Fruit fly (Drosophila melanogaster) whole organism, embryonic: ENCODE measurements around the gene CG11674.

Experiments used
- Asciz ChIP-seq: fragments of 200-800 bp; sonication (Bioruptor generic); optimal IDR thresholded peaks from 2 replicates; lab custom pipeline; 2017; ENCODE audit warnings: missing biosample characterization, mild to moderate bottlenecking, missing genetic modification characterization, missing genetic modification reagents
- B-H1 ChIP-seq: fragments of 200-800 bp; sonication (Bioruptor generic); IDR thresholded peaks from 3 replicates; pipeline ENCODE4 v1.3.6; 2022; ENCODE audit warnings: missing biosample characterization, missing genetic modification characterization
- CG10654 ChIP-seq: fragments of 200-800 bp; sonication (Bioruptor generic); optimal IDR thresholded peaks from 2 replicates; lab custom pipeline; 2016; ENCODE audit warnings: missing biosample characterization, missing genetic modification characterization
- CG10979 ChIP-seq: fragments of 200-800 bp; sonication (Bioruptor generic); optimal IDR thresholded peaks from 2 replicates; lab custom pipeline; 2018; ENCODE audit warnings: missing biosample characterization, mild to moderate bottlenecking, missing genetic modification characterization, moderate library complexity
- CG11723 ChIP-seq: fragments of 200-800 bp; sonication (Bioruptor generic); optimal IDR thresholded peaks from 2 replicates; lab custom pipeline; 2017; ENCODE audit warnings: missing biosample characterization, mild to moderate bottlenecking, missing genetic modification characterization
- CG12236 ChIP-seq: fragments of 200-800 bp; sonication (Bioruptor generic); optimal IDR thresholded peaks from 2 replicates; lab custom pipeline; 2016; ENCODE audit warnings: missing biosample characterization, missing genetic modification characterization
- CG12391 ChIP-seq: fragments of 200-800 bp; sonication (Bioruptor generic); optimal IDR thresholded peaks from 3 replicates; lab custom pipeline; 2018; ENCODE audit warnings: missing biosample characterization, mild to moderate bottlenecking, missing genetic modification characterization, moderate library complexity
- CG12769 ChIP-seq: fragments of 200-800 bp; sonication (Bioruptor generic); optimal IDR thresholded peaks from 2 replicates; lab custom pipeline; 2019; ENCODE audit warnings: missing biosample characterization, mild to moderate bottlenecking, missing genetic modification characterization, moderate library complexity
- CG13287 ChIP-seq: fragments of 200-800 bp; sonication (Bioruptor generic); IDR thresholded peaks from 2 replicates; pipeline ENCODE4 v1.3.6; 2022; ENCODE audit warnings: missing biosample characterization, missing genetic modification characterization; ENCODE audit not compliant: partially characterized antibody
- CG13424 ChIP-seq: fragments of 200-800 bp; sonication (Bioruptor generic); optimal IDR thresholded peaks from 2 replicates; lab custom pipeline; 2019; ENCODE audit warnings: missing biosample characterization, mild to moderate bottlenecking, missing genetic modification characterization, moderate library complexity
- CG16815 ChIP-seq: fragments of 200-800 bp; sonication (Bioruptor generic); optimal IDR thresholded peaks from 3 replicates; lab custom pipeline; 2017; ENCODE audit warnings: missing biosample characterization, mild to moderate bottlenecking, missing genetic modification characterization
- CG2120 ChIP-seq: fragments of 200-800 bp; sonication (Bioruptor generic); optimal IDR thresholded peaks from 3 replicates; lab custom pipeline; 2016; ENCODE audit warnings: missing biosample characterization, missing genetic modification characterization
- CG31365 ChIP-seq: fragments of 200-800 bp; sonication (Bioruptor generic); optimal IDR thresholded peaks from 2 replicates; lab custom pipeline; 2018; ENCODE audit warnings: missing biosample characterization, mild to moderate bottlenecking, missing genetic modification characterization
- CG32532 ChIP-seq: fragments of 200-800 bp; sonication (Bioruptor generic); IDR thresholded peaks from 2 replicates; pipeline ENCODE4 v1.3.6; 2022; ENCODE audit warnings: missing biosample characterization, missing genetic modification characterization
- CG5953 ChIP-seq: fragments of 200-800 bp; sonication (Bioruptor generic); IDR thresholded peaks from 2 replicates; pipeline ENCODE4 v1.3.6; 2022; ENCODE audit warnings: missing biosample characterization, missing genetic modification characterization
- CG6654 ChIP-seq: fragments of 200-800 bp; sonication (Bioruptor generic); optimal IDR thresholded peaks from 2 replicates; lab custom pipeline; 2017; ENCODE audit warnings: missing biosample characterization, mild to moderate bottlenecking, missing genetic modification characterization
- CG6689 ChIP-seq: fragments of 200-800 bp; sonication (Bioruptor generic); IDR thresholded peaks from 2 replicates; pipeline ENCODE4 v1.3.6; 2022; ENCODE audit warnings: missing biosample characterization, missing genetic modification characterization
- CG8478 ChIP-seq: fragments of >200 bp; optimal IDR thresholded peaks from 2 replicates; lab custom pipeline; 2018
- CG8924 ChIP-seq: fragments of 200-800 bp; optimal IDR thresholded peaks from 3 replicates; lab custom pipeline; 2019; ENCODE audit warnings: missing biosample characterization, mild to moderate bottlenecking, missing genetic modification characterization, moderate library complexity
- CG9932 ChIP-seq: fragments of 200-800 bp; sonication (Bioruptor generic); IDR thresholded peaks from 2 replicates; pipeline ENCODE4 v1.3.6; 2022; ENCODE audit warnings: missing biosample characterization, missing genetic modification characterization
- CHES-1-like ChIP-seq: fragments of 200-800 bp; sonication (Bioruptor generic); optimal IDR thresholded peaks from 2 replicates; lab custom pipeline; 2016; ENCODE audit warnings: missing biosample characterization, missing genetic modification characterization
- CoRest ChIP-seq: fragments of 200-800 bp; sonication (Bioruptor generic); optimal IDR thresholded peaks from 3 replicates; lab custom pipeline; 2018; ENCODE audit warnings: missing biosample characterization, mild to moderate bottlenecking, missing genetic modification characterization, moderate library complexity
- Dip3 ChIP-seq: fragments of 200-800 bp; sonication (Bioruptor generic); optimal IDR thresholded peaks from 3 replicates; lab custom pipeline; 2016; ENCODE audit warnings: missing biosample characterization, missing genetic modification characterization
- Dp ChIP-seq: fragments of 200-800 bp; sonication (Bioruptor generic); optimal IDR thresholded peaks from 2 replicates; lab custom pipeline; 2018; ENCODE audit warnings: missing biosample characterization, mild to moderate bottlenecking, missing genetic modification characterization, moderate library complexity
- Gsc ChIP-seq: fragments of 200-800 bp; sonication (Bioruptor generic); IDR thresholded peaks from 2 replicates; pipeline ENCODE4 v1.3.6; 2022; ENCODE audit warnings: missing biosample characterization, missing genetic modification characterization
- HLH54F ChIP-seq: fragments of 200-800 bp; sonication (Bioruptor generic); optimal IDR thresholded peaks from 3 replicates; lab custom pipeline; 2016; ENCODE audit warnings: missing biosample characterization, missing genetic modification characterization
- Hey ChIP-seq: fragments of 200-800 bp; sonication (Bioruptor generic); optimal IDR thresholded peaks from 3 replicates; lab custom pipeline; 2018; ENCODE audit warnings: missing biosample characterization, mild to moderate bottlenecking, missing genetic modification characterization
- Hmx ChIP-seq: fragments of 200-800 bp; sonication (Bioruptor generic); optimal IDR thresholded peaks from 2 replicates; lab custom pipeline; 2016; ENCODE audit warnings: missing biosample characterization, missing genetic modification characterization
- Hsf ChIP-seq: fragments of 200-800 bp; sonication (Bioruptor generic); optimal IDR thresholded peaks from 3 replicates; lab custom pipeline; 2016; ENCODE audit warnings: missing biosample characterization, missing genetic modification characterization
- Lhr ChIP-seq: fragments of 200-800 bp; sonication (Bioruptor generic); optimal IDR thresholded peaks from 3 replicates; lab custom pipeline; 2017; ENCODE audit warnings: mild to moderate bottlenecking, missing biosample characterization, missing genetic modification reagents, missing genetic modification characterization
- Med ChIP-seq: fragments of 200-800 bp; sonication (Bioruptor generic); peaks from one replicate; lab custom pipeline; 2016; ENCODE audit warnings: missing biosample characterization, missing genetic modification characterization, mild to moderate bottlenecking, inconsistent platforms, moderate library complexity
- Nf-YA ChIP-seq: fragments of 200-800 bp; sonication (Bioruptor generic); IDR thresholded peaks from 2 replicates; pipeline ENCODE4 v1.3.6; 2022; ENCODE audit warnings: missing biosample characterization, missing genetic modification characterization
- Optix ChIP-seq: fragments of 200-800 bp; sonication (Bioruptor generic); IDR thresholded peaks from 3 replicates; pipeline ENCODE4 v1.3.6; 2022; ENCODE audit warnings: missing biosample characterization, missing genetic modification characterization
- Sry-β ChIP-seq: fragments of 200-800 bp; sonication (Bioruptor generic); optimal IDR thresholded peaks from 2 replicates; lab custom pipeline; 2018; ENCODE audit warnings: missing biosample characterization, mild to moderate bottlenecking, missing genetic modification characterization, moderate library complexity
- ase ChIP-seq: fragments of 200-800 bp; sonication (Bioruptor generic); IDR thresholded peaks from 3 replicates; pipeline ENCODE4 v1.3.6; 2022; ENCODE audit warnings: missing biosample characterization, missing genetic modification characterization
- bowl ChIP-seq: fragments of 200-800 bp; sonication (Bioruptor generic); IDR thresholded peaks from 2 replicates; pipeline ENCODE4 v1.3.6; 2022; ENCODE audit warnings: missing biosample characterization, missing genetic modification characterization
- cad ChIP-seq: fragments of >200 bp; optimal IDR thresholded peaks from 2 replicates; lab custom pipeline; 2017; ENCODE audit warnings: missing biosample characterization, missing genetic modification characterization
- ems ChIP-seq: fragments of 200-800 bp; sonication (Bioruptor generic); optimal IDR thresholded peaks from 3 replicates; lab custom pipeline; 2016; ENCODE audit warnings: missing biosample characterization, missing genetic modification characterization
- fu2 ChIP-seq: fragments of 200-800 bp; sonication (Bioruptor generic); optimal IDR thresholded peaks from 2 replicates; lab custom pipeline; 2016; ENCODE audit warnings: missing biosample characterization, missing genetic modification characterization
- ind ChIP-seq: fragments of 200-800 bp; sonication (Bioruptor generic); optimal IDR thresholded peaks from 3 replicates; lab custom pipeline; 2016; ENCODE audit warnings: missing biosample characterization, missing genetic modification characterization
- jing ChIP-seq: fragments of 200-800 bp; sonication (Bioruptor generic); optimal IDR thresholded peaks from 2 replicates; lab custom pipeline; 2018; ENCODE audit warnings: missing biosample characterization, mild to moderate bottlenecking, missing genetic modification characterization
- knrl ChIP-seq: fragments of 200-800 bp; sonication (Bioruptor generic); IDR thresholded peaks from 3 replicates; pipeline ENCODE4 v1.3.6; 2022; ENCODE audit warnings: missing biosample characterization, missing genetic modification characterization; ENCODE audit not compliant: partially characterized antibody
- luna ChIP-seq: fragments of 200-800 bp; sonication (Bioruptor generic); optimal IDR thresholded peaks from 2 replicates; lab custom pipeline; 2016; ENCODE audit warnings: missing biosample characterization, missing genetic modification characterization
- phol ChIP-seq: fragments of 200-800 bp; sonication (Bioruptor generic); optimal IDR thresholded peaks from 3 replicates; lab custom pipeline; 2018; ENCODE audit warnings: missing biosample characterization, mild to moderate bottlenecking, missing genetic modification characterization, moderate library complexity
- sc ChIP-seq, 3 experiments: fragments of >200 bp in 2 of 3; fragments of 200-800 bp in 1 of 3; sonication (Bioruptor generic) in 1 of 3; optimal IDR thresholded peaks; 2 replicates in 2 of 3; 3 replicates in 1 of 3; lab custom pipeline; 2017; ENCODE audit warnings: mild to moderate bottlenecking in 1 of 3, missing biosample characterization in 1 of 3, missing genetic modification characterization in 1 of 3, missing genetic modification reagents in 1 of 3
- seq ChIP-seq: fragments of 200-800 bp; sonication (Bioruptor generic); IDR thresholded peaks from 2 replicates; pipeline ENCODE4 v1.3.6; 2022; ENCODE audit warnings: missing biosample characterization, missing genetic modification characterization
- ttk ChIP-seq: fragments of 200-800 bp; sonication (Bioruptor generic); IDR thresholded peaks from 2 replicates; pipeline ENCODE4 v2.1.2; 2022; ENCODE audit warnings: missing biosample characterization, missing genetic modification characterization
- unc-4 ChIP-seq: fragments of 200-800 bp; sonication (Bioruptor generic); IDR thresholded peaks from 2 replicates; pipeline ENCODE4 v1.3.6; 2022; ENCODE audit warnings: missing biosample characterization, missing genetic modification characterization; ENCODE audit not compliant: partially characterized antibody
- usp ChIP-seq: fragments of >200 bp; optimal IDR thresholded peaks from 2 replicates; lab custom pipeline; 2017; ENCODE audit warnings: missing biosample characterization, missing genetic modification characterization

The CG11674 gene

DNA sequence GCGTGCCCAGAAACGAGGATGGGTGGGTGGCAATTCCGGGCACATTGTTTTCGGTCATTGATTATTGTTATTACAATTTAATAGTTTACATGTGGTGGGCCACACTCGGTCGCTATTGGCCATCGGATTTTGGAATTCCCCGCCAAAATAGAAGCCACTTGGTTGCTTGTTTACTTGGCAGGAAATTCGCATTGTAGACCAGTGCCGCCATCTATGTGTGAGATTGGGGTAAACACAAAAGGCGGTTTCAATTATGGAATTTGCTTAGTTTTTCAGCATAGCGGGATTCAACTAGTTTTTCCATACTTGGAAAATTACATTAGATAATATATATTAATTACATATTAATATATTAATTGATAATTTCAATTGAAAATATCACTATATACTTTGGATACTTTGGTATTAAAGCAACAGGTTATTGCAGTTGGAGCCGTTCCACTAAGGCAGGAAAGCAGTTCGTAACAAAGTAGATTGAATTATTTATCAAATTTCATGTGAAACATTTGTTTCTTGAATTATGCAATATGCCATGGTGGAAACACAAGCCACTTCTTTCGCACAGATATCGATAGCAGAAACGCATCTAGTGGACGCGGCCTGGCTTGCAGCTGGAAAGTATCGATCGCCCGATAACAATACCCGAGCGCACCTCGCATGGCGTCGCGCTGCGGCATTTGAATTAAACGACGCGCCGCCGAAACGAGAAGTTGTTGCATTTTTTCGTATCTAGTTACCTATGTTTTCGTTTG lies 21.5 kb upstream of the CG11674 start, which contains the start of gene mud (continued):
- TF ChIP-seq Dp (peak; percentile 74), sc (optimal IDR thresholded peaks at IDR 0.05; lab: Kevin White, UChicago) (no peak), sc (GFP tag; optimal IDR thresholded peaks at IDR 0.05; lab: Kevin White, UChicago) (peak; percentile 5), ind (peak; percentile 20), Lhr (GFP tag; lab: Kevin White, UChicago) (no peak), unc-4 (GFP tag; lab: Robert Waterston, UW) (peak; percentile 54), Nf-YA (GFP tag; lab: Robert Waterston, UW) (no peak), Med (GFP tag; lab: Kevin White, UChicago) (peak; percentile 79), Hmx (no peak), seq (GFP tag; lab: Robert Waterston, UW) (no peak), Dip3 (GFP tag; lab: Kevin White, UChicago) (no peak), ase (GFP tag; lab: Robert Waterston, UW) (peak; percentile 47; the same call in 1 of the 3 replicates), CG12769 (no peak), CG6654 (GFP tag; lab: Kevin White, UChicago) (peak; percentile 5), fu2 (GFP tag; lab: Kevin White, UChicago) (no peak), Optix (GFP tag; lab: Robert Waterston, UW) (no peak; the same call in 2 of the 3 replicates), CG32532 (GFP tag; lab: Robert Waterston, UW) (peak; percentile 48), CG13287 (GFP tag; lab: Robert Waterston, UW) (peak; percentile 70), B-H1 (GFP tag; lab: Robert Waterston, UW) (peak; percentile 27; the same call in 2 of the 3 replicates), CG6689 (GFP tag; lab: Robert Waterston, UW) (0 out of 2 replicates have a peak, but pooled peaks have one; percentile 36), CG10654 (no peak), Asciz (GFP tag; lab: Kevin White, UChicago) (no peak), jing (GFP tag; lab: Kevin White, UChicago) (no peak), CG5953 (GFP tag; lab: Robert Waterston, UW) (no peak), Hey (tag; lab: Kevin White, UChicago) (no peak), CG31365 (no peak), CG12236 (GFP tag; lab: Kevin White, UChicago) (no peak), Gsc (no peak), HLH54F (peak; percentile 8), bowl (GFP tag; lab: Robert Waterston, UW) (no peak), Hsf (GFP tag; lab: Kevin White, UChicago) (no peak), ttk (GFP tag; lab: Robert Waterston, UW) (peak; percentile 29; the same call in 1 of the 2 replicates), CG10979 (tag; lab: Kevin White, UChicago) (peak; percentile 35), CG2120 (GFP tag; lab: Kevin White, UChicago) (peak; percentile 26), CG13424 (tag; lab: Kevin White, UChicago) (peak; percentile 10), Sry-β (GFP tag; lab: Kevin White, UChicago) (peak; percentile 1), luna (GFP tag; lab: Kevin White, UChicago) (no peak), knrl (GFP tag; lab: Robert Waterston, UW) (peak; percentile 81), CHES-1-like (GFP tag; lab: Kevin White, UChicago) (no peak), cad (GFP tag; lab: Kevin White, UChicago) (no peak), usp (GFP tag; lab: Kevin White, UChicago) (no peak), CG12391 (tag; lab: Kevin White, UChicago) (peak; percentile 58), phol (tag; lab: Kevin White, UChicago) (peak; percentile 79), CG9932 (GFP tag; lab: Robert Waterston, UW) (peak; percentile 43; the same call in 1 of the 2 replicates), CoRest (peak; percentile 54), CG16815 (GFP tag; lab: Kevin White, UChicago) (peak; percentile 19), CG8478 (no peak), CG11723 (GFP tag; lab: Kevin White, UChicago) (no peak), CG8924 (tag; lab: Kevin White, UChicago) (peak; percentile 35), ems (GFP tag; lab: Kevin White, UChicago) (no peak)
